Worm (Caenorhabditis elegans) whole organism, L2 larva: ENCODE data around the gene eftu-2.
A peak's percentile ranks its signal among the peaks of the same experiment; 100 is the strongest.

Experiments used
- C34F6.9 ChIP-seq: fragments of 150-350 bp; optimal IDR thresholded peaks from 2 replicates; lab custom pipeline; 2014; ENCODE audit warnings: missing biosample characterization, missing genetic modification characterization
- F13H6.1 ChIP-seq: sonication (generic microtip); optimal IDR thresholded peaks from 2 replicates; lab custom pipeline; 2016; ENCODE audit warnings: missing genetic modification characterization, missing compliant biosample characterization
- Y55F3AM.14 ChIP-seq: fragments of 200-800 bp; sonication (Bioruptor generic); optimal IDR thresholded peaks from 2 replicates; lab custom pipeline; 2018; ENCODE audit warnings: mild to moderate bottlenecking, missing genetic modification characterization, missing compliant biosample characterization
- ZK546.5 ChIP-seq: sonication (generic microtip); optimal IDR thresholded peaks from 2 replicates; lab custom pipeline; 2017; ENCODE audit warnings: missing biosample characterization, missing genetic modification characterization
- alr-1 ChIP-seq: fragments of 150-350 bp; optimal IDR thresholded peaks from 2 replicates; lab custom pipeline; 2014; ENCODE audit warnings: missing biosample characterization, missing genetic modification characterization
- aly-2 ChIP-seq: fragments of 150-350 bp; optimal IDR thresholded peaks from 2 replicates; lab custom pipeline; 2014; ENCODE audit warnings: missing biosample characterization, missing genetic modification characterization
- ama-1 ChIP-seq: fragments of 150-350 bp; optimal IDR thresholded peaks from 2 replicates; lab custom pipeline; 2018; ENCODE audit warnings: inconsistent platforms
- ceh-16 ChIP-seq: fragments of 150-350 bp; optimal IDR thresholded peaks from 2 replicates; lab custom pipeline; 2014; ENCODE audit warnings: missing biosample characterization, missing genetic modification characterization
- ceh-82 ChIP-seq: fragments of 150-350 bp; optimal IDR thresholded peaks from 2 replicates; lab custom pipeline; 2014; ENCODE audit warnings: missing biosample characterization, missing genetic modification characterization
- crh-2 ChIP-seq: sonication (generic microtip); optimal IDR thresholded peaks from 2 replicates; lab custom pipeline; 2017; ENCODE audit warnings: missing biosample characterization, missing genetic modification characterization
- dmd-4 ChIP-seq: sonication (generic microtip); optimal IDR thresholded peaks from 2 replicates; lab custom pipeline; 2017; ENCODE audit warnings: missing biosample characterization, missing genetic modification characterization
- egl-27 ChIP-seq: sonication (generic microtip); optimal IDR thresholded peaks from 3 replicates; lab custom pipeline; 2017; ENCODE audit warnings: missing biosample characterization, missing genetic modification reagents, missing genetic modification characterization
- elt-1 ChIP-seq: fragments of 150-350 bp; optimal IDR thresholded peaks from 2 replicates; lab custom pipeline; 2014; ENCODE audit warnings: missing biosample characterization, missing genetic modification characterization
- fos-1 ChIP-seq: fragments of 150-350 bp; optimal IDR thresholded peaks from 2 replicates; lab custom pipeline; 2014; ENCODE audit warnings: missing biosample characterization, missing genetic modification characterization
- gmeb-1 ChIP-seq: fragments of 150-350 bp; optimal IDR thresholded peaks from 2 replicates; lab custom pipeline; 2014; ENCODE audit warnings: missing biosample characterization, missing genetic modification characterization
- lin-11 ChIP-seq: fragments of 150-350 bp; sonication (generic microtip); optimal IDR thresholded peaks from 2 replicates; lab custom pipeline; 2014; ENCODE audit warnings: missing biosample characterization, missing genetic modification characterization, inconsistent platforms, mixed read lengths
- lin-13 ChIP-seq: fragments of 150-350 bp; optimal IDR thresholded peaks from 2 replicates; lab custom pipeline; 2014; ENCODE audit warnings: missing biosample characterization, missing genetic modification reagents, missing genetic modification characterization
- lin-39 ChIP-seq: fragments of 150-350 bp; optimal IDR thresholded peaks from 2 replicates; lab custom pipeline; 2014; ENCODE audit warnings: missing biosample characterization, missing genetic modification reagents, missing genetic modification characterization
- lsy-2 ChIP-seq, 2 experiments: fragments of 150-350 bp in 1 of 2; sonication (generic microtip) in 1 of 2; optimal IDR thresholded peaks; 2 replicates each; lab custom pipeline; 2014 to 2017; ENCODE audit warnings: missing biosample characterization in 2 of 2, missing genetic modification characterization in 2 of 2
- mab-5 ChIP-seq: fragments of 150-350 bp; optimal IDR thresholded peaks from 2 replicates; lab custom pipeline; 2014; ENCODE audit warnings: missing biosample characterization, missing genetic modification characterization
- mbf-1 ChIP-seq: sonication (generic microtip); optimal IDR thresholded peaks from 2 replicates; lab custom pipeline; 2017; ENCODE audit warnings: missing biosample characterization, missing genetic modification characterization
- mdl-1 ChIP-seq, 2 experiments: fragments of 150-350 bp in 1 of 2; sonication (generic microtip) in 1 of 2; optimal IDR thresholded peaks; 2 replicates each; lab custom pipeline; 2017; ENCODE audit warnings: missing biosample characterization in 2 of 2, missing genetic modification characterization in 2 of 2
- nhr-10 ChIP-seq: sonication (generic microtip); optimal IDR thresholded peaks from 2 replicates; lab custom pipeline; 2017; ENCODE audit warnings: missing biosample characterization, missing genetic modification characterization
- nhr-11 ChIP-seq: fragments of 150-350 bp; optimal IDR thresholded peaks from 2 replicates; lab custom pipeline; 2014; ENCODE audit warnings: missing biosample characterization, missing genetic modification characterization
- nhr-12 ChIP-seq: fragments of 150-350 bp; optimal IDR thresholded peaks from 2 replicates; lab custom pipeline; 2014; ENCODE audit warnings: missing biosample characterization, missing genetic modification characterization
- nhr-129 ChIP-seq: fragments of 150-350 bp; optimal IDR thresholded peaks from 2 replicates; lab custom pipeline; 2014; ENCODE audit warnings: missing biosample characterization, missing genetic modification characterization
- nhr-21 ChIP-seq: fragments of 150-350 bp; optimal IDR thresholded peaks from 2 replicates; lab custom pipeline; 2014; ENCODE audit warnings: missing biosample characterization, missing genetic modification characterization
- nhr-237 ChIP-seq: fragments of 150-350 bp; optimal IDR thresholded peaks from 2 replicates; lab custom pipeline; 2014; ENCODE audit warnings: missing biosample characterization, missing genetic modification characterization
- nhr-25 ChIP-seq: fragments of 150-350 bp; sonication (generic microtip); optimal IDR thresholded peaks from 3 replicates; lab custom pipeline; 2014; ENCODE audit warnings: missing biosample characterization, missing genetic modification characterization
- nhr-6 ChIP-seq: fragments of 150-350 bp; optimal IDR thresholded peaks from 2 replicates; lab custom pipeline; 2014; ENCODE audit warnings: missing biosample characterization, missing genetic modification characterization
- nhr-77 ChIP-seq: fragments of 150-350 bp; optimal IDR thresholded peaks from 2 replicates; lab custom pipeline; 2014; ENCODE audit warnings: missing biosample characterization, missing genetic modification characterization
- peb-1 ChIP-seq: fragments of 150-350 bp; optimal IDR thresholded peaks from 2 replicates; lab custom pipeline; 2014; ENCODE audit warnings: missing biosample characterization, missing genetic modification characterization
- sem-4 ChIP-seq: fragments of 150-350 bp; optimal IDR thresholded peaks from 2 replicates; lab custom pipeline; 2014; ENCODE audit warnings: missing biosample characterization, missing genetic modification reagents, missing genetic modification characterization
- skn-1 ChIP-seq: sonication (generic microtip); optimal IDR thresholded peaks from 2 replicates; lab custom pipeline; 2017; ENCODE audit warnings: missing biosample characterization, missing genetic modification characterization
- sma-3 ChIP-seq: sonication (generic microtip); optimal IDR thresholded peaks from 2 replicates; lab custom pipeline; 2016; ENCODE audit warnings: missing genetic modification reagents, missing genetic modification characterization, missing compliant biosample characterization
- sma-9 ChIP-seq, 2 experiments: fragments of 150-350 bp in 1 of 2; sonication (generic microtip) in 1 of 2; optimal IDR thresholded peaks; 2 replicates each; lab custom pipeline; 2014 to 2016; ENCODE audit warnings: missing genetic modification characterization in 2 of 2, mild to moderate bottlenecking in 1 of 2, missing biosample characterization in 1 of 2, missing compliant biosample characterization in 1 of 2, missing genetic modification reagents in 1 of 2, moderate library complexity in 1 of 2
- snpc-4 ChIP-seq: fragments of 150-350 bp; optimal IDR thresholded peaks from 2 replicates; lab custom pipeline; 2014; ENCODE audit warnings: missing biosample characterization, missing genetic modification characterization
- unc-55 ChIP-seq: fragments of 150-350 bp; sonication (generic microtip); optimal IDR thresholded peaks from 3 replicates; lab custom pipeline; 2014; ENCODE audit warnings: missing biosample characterization, missing genetic modification reagents, missing genetic modification characterization
- unc-62 ChIP-seq: fragments of 150-350 bp; optimal IDR thresholded peaks from 2 replicates; lab custom pipeline; 2014; ENCODE audit warnings: missing biosample characterization, missing genetic modification reagents, missing genetic modification characterization
- zag-1 ChIP-seq: fragments of 150-350 bp; optimal IDR thresholded peaks from 2 replicates; lab custom pipeline; 2014; ENCODE audit warnings: missing biosample characterization, missing genetic modification characterization
- ztf-1 ChIP-seq: fragments of 200-800 bp; sonication (Bioruptor generic); conservative IDR thresholded peaks from 2 replicates; pipeline ENCODE4 v1.3.6; 2022; ENCODE audit warnings: missing genetic modification characterization, missing compliant biosample characterization
- ztf-11 ChIP-seq: sonication (generic microtip); optimal IDR thresholded peaks from 2 replicates; lab custom pipeline; 2017; ENCODE audit warnings: missing biosample characterization, missing genetic modification characterization
- ztf-4 ChIP-seq: fragments of 150-350 bp; optimal IDR thresholded peaks from 2 replicates; lab custom pipeline; 2014; ENCODE audit warnings: missing biosample characterization, missing genetic modification characterization

eftu-2 gene

DNA sequence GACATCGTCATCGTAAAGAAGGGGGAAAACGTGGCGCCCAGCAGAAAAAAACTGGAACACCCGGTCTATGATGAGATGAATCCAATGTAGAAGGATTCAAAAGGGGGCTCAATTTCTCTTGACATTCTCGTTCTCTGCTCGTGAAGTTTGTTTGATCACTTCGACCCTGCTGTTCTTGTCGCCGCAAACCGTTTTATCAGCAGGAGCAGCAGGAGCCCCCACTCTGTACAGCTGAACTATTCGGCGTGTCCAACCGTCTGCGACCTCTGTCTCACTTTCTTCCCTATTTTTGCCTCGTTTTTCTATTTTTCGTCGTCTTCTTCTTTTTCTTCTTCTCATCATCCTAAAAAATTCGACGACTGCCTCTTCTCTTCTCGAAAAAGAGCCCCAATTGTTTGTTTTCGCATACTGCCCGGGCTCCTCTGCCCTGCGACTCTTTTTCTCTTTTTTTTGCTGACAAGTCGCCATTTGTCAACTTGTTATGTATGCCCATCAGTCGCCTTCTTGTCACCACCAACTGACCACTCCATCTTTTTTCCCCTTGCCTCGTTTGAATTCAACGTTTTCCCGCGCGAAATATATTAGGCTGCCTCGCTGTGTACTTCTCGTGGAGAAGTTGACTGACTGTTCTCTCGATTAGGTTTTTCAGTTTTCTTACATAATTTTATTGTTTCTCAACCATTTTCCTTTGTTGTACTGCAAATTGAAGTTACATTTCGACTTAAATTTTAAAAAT is 20.2 kb upstream of the eftu-2 start:
- TF ChIP-seq peb-1 (tag; lab: Kevin White, UChicago) (no peak), fos-1 (tag; lab: Kevin White, UChicago) (no peak), egl-27 (tag; lab: Kevin White, UChicago) (no peak), sma-3 (peak; percentile 3), gmeb-1 (tag; lab: Kevin White, UChicago) (peak; percentile 43), crh-2 (peak; percentile 33), ztf-4 (tag; lab: Kevin White, UChicago) (no peak), ceh-82 (tag; lab: Kevin White, UChicago) (no peak), sma-9 (GFP tag; optimal IDR thresholded peaks at IDR 0.05; lab: Kevin White, UChicago) (no peak), sma-9 (tag; optimal IDR thresholded peaks at IDR 0.05; lab: Kevin White, UChicago) (no peak), nhr-237 (tag; lab: Kevin White, UChicago) (no peak), nhr-6 (tag; lab: Kevin White, UChicago) (no peak), unc-55 (GFP tag; lab: Kevin White, UChicago) (no peak), nhr-10 (no peak), skn-1 (tag; lab: Kevin White, UChicago) (no peak), nhr-11 (tag; lab: Kevin White, UChicago) (no peak), ztf-1 (no peak), aly-2 (no peak), ceh-16 (tag; lab: Kevin White, UChicago) (no peak), F13H6.1 (tag; lab: Kevin White, UChicago) (peak; percentile 48), snpc-4 (tag; lab: Kevin White, UChicago) (no peak), nhr-21 (no peak), ztf-11 (tag; lab: Kevin White, UChicago) (no peak), unc-62 (GFP tag; lab: Kevin White, UChicago) (no peak), zag-1 (tag; lab: Kevin White, UChicago) (no peak), elt-1 (tag; lab: Kevin White, UChicago) (no peak), mbf-1 (tag; lab: Kevin White, UChicago) (no peak), lin-39 (tag; lab: Kevin White, UChicago) (no peak), C34F6.9 (tag; lab: Kevin White, UChicago) (peak; percentile 34), ama-1 (lab: Kevin White, UChicago) (no peak), nhr-129 (tag; lab: Kevin White, UChicago) (peak; percentile 39), ZK546.5 (tag; lab: Kevin White, UChicago) (no peak), alr-1 (tag; lab: Kevin White, UChicago) (no peak), nhr-25 (tag; lab: Kevin White, UChicago) (peak; percentile 34), lin-11 (no peak), mdl-1 (tag; optimal IDR thresholded peaks at IDR 0.05; lab: Kevin White, UChicago) (no peak), mab-5 (tag; lab: Kevin White, UChicago) (peak; percentile 80), nhr-77 (tag; lab: Kevin White, UChicago) (no peak), lsy-2 (tag; optimal IDR thresholded peaks at IDR 0.05; lab: Kevin White, UChicago) (peak in 1 of 2 experiments; percentile 40), sem-4 (peak; percentile 32), lin-13 (no peak), nhr-12 (no peak), Y55F3AM.14 (GFP tag; lab: Kevin White, UChicago) (no peak), dmd-4 (tag; lab: Kevin White, UChicago) (no peak)

- TF ChIP-seq sem-4 (no peak), mdl-1 (tag; optimal IDR thresholded peaks at IDR 0.05; lab: Kevin White, UChicago) (no peak), unc-55 (GFP tag; lab: Kevin White, UChicago) (peak; percentile 73), C34F6.9 (tag; lab: Kevin White, UChicago) (peak; percentile 52), nhr-129 (tag; lab: Kevin White, UChicago) (peak; percentile 9)
These were observed 19.3 kb upstream of the eftu-2 start for ce11 chrIII:5990090-5990489.
